Worm (Caenorhabditis elegans): ENCODE measurements around the gene F53C11.1.

F53C11.1 gene

ce11 chrV:13789362-13789761 lies 13.8 kb downstream of the F53C11.1 start (continued):
- TF ChIP-seq sox-4 (tag; optimal IDR thresholded peaks at IDR 0.05) (no peak), K02D7.2 (tag; optimal IDR thresholded peaks at IDR 0.05) (no peak), pat-9 (tag; optimal IDR thresholded peaks at IDR 0.05) (peak; percentile 33), ceh-6 (GFP tag; optimal IDR thresholded peaks at IDR 0.05) (peak; percentile 27), ceh-45 (GFP tag; IDR thresholded peaks at IDR 0.05) (no peak), ceh-18 (tag; optimal IDR thresholded peaks at IDR 0.05) (peak; percentile 85), elt-2 (tag; optimal IDR thresholded peaks at IDR 0.05) (peak; percentile 34), ztf-16 (tag; optimal IDR thresholded peaks at IDR 0.05) (peak; percentile 13), pros-1 (tag; optimal IDR thresholded peaks at IDR 0.05) (no peak), ceh-34 (tag; optimal IDR thresholded peaks at IDR 0.05) (peak; percentile 86), sox-2 (GFP tag; IDR thresholded peaks at IDR 0.05) (peak; percentile 36), unc-55 (GFP tag; optimal IDR thresholded peaks at IDR 0.05) (peak; percentile 86), ceh-14 (tag; optimal IDR thresholded peaks at IDR 0.05) (peak; percentile 90), ceh-22 (tag; optimal IDR thresholded peaks at IDR 0.05) (no peak), nfya-1 (tag; optimal IDR thresholded peaks at IDR 0.05) (peak; percentile 94), hlh-15 (tag; optimal IDR thresholded peaks at IDR 0.05) (no peak), ceh-2 (tag; optimal IDR thresholded peaks at IDR 0.05) (peak; percentile 51)

ce11 chrV:13790117-13790516 lies 14.5 kb downstream of the F53C11.1 start:
- TF ChIP-seq ceh-34 (tag; optimal IDR thresholded peaks at IDR 0.05) (no peak), Y22D7AL.16 (tag; optimal IDR thresholded peaks at IDR 0.05) (no peak), C38D4.7 (GFP tag; optimal IDR thresholded peaks at IDR 0.05) (no peak), ceh-30 (tag; optimal IDR thresholded peaks at IDR 0.05) (no peak), pax-1 (tag; optimal IDR thresholded peaks at IDR 0.05) (no peak), ceh-45 (GFP tag; IDR thresholded peaks at IDR 0.05) (no peak), unc-55 (GFP tag; optimal IDR thresholded peaks at IDR 0.05) (no peak), hlh-13 (GFP tag; optimal IDR thresholded peaks at IDR 0.05) (no peak), ceh-22 (tag; optimal IDR thresholded peaks at IDR 0.05) (no peak), npax-4 (tag; optimal IDR thresholded peaks at IDR 0.05) (no peak), T23F11.4 (GFP tag; optimal IDR thresholded peaks at IDR 0.05) (no peak), che-1 (tag; optimal IDR thresholded peaks at IDR 0.05) (no peak), elt-4 (tag; optimal IDR thresholded peaks at IDR 0.05) (no peak)

DNA sequence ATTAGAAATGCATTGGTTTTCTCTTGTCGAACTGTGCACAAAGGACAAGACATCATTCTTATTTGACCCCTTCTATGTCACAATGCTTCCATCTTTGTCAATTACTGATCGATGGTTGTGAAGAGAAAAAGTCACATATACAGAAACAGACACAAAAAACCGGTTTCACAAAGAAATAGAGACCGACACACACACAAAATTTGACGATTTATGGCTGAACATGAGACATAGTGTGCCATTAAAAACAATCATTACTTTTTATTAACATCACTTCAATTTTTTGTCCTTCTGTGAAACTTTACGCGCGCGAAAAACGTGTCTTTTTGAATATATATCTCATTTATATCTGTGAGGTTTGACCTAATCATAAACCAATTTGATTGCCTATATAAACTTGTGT lies 15.0 kb downstream of the F53C11.1 start:
- TF ChIP-seq Y22D7AL.16 (tag; optimal IDR thresholded peaks at IDR 0.05): no peak

- TF ChIP-seq K02D7.2 (tag; optimal IDR thresholded peaks at IDR 0.05): no peak
- no peak for TF ChIP-seq unc-86 (tag; optimal IDR thresholded peaks at IDR 0.05)
- TF ChIP-seq ets-4 (tag; optimal IDR thresholded peaks at IDR 0.05): no peak
- TF ChIP-seq fkh-6 (tag; optimal IDR thresholded peaks at IDR 0.05): no peak
- TF ChIP-seq hlh-8 (tag; optimal IDR thresholded peaks at IDR 0.05): no peak
- no peak for TF ChIP-seq nhr-11 (tag; optimal IDR thresholded peaks at IDR 0.05)
Observed at ce11 chrV:13794046-13794445, 18.4 kb downstream of the F53C11.1 start.

- TF ChIP-seq pha-4 (tag; optimal IDR thresholded peaks at IDR 0.05) (no peak), hlh-30 (tag; optimal IDR thresholded peaks at IDR 0.05; ENCODE audit: insufficient read depth) (peak; percentile 19), dve-1 (tag; optimal IDR thresholded peaks at IDR 0.05) (no peak)
Observed at ce11 chrV:13796246-13796776, 20.7 kb downstream of the F53C11.1 start, which contains the start of gene twk-32. TSS of gene twk-32 (plus strand) at chrV:13796641.

All from whole organism, late embryonic.